Worm (Caenorhabditis elegans) whole organism, L4 larva: ENCODE results near the gene hot-2.

ENCODE experiments used
- F10B5.3 ChIP-seq: sonication (generic microtip); optimal IDR thresholded peaks from 2 replicates; lab custom pipeline; 2016; ENCODE audit warnings: mild to moderate bottlenecking, missing genetic modification characterization, missing compliant biosample characterization
- F26F4.8 ChIP-seq: fragments of 200-800 bp; sonication (Bioruptor generic); conservative IDR thresholded peaks from 2 replicates; pipeline ENCODE4 v1.3.6; 2022; ENCODE audit warnings: missing genetic modification characterization, missing compliant biosample characterization
- R02D3.7 ChIP-seq: fragments of 150-350 bp; sonication (generic microtip); optimal IDR thresholded peaks from 3 replicates; lab custom pipeline; 2014; ENCODE audit warnings: missing biosample characterization, missing genetic modification characterization
- T20F7.1 ChIP-seq: fragments of 200-800 bp; sonication (Bioruptor generic); optimal IDR thresholded peaks from 2 replicates; lab custom pipeline; 2018; ENCODE audit warnings: mild to moderate bottlenecking, missing genetic modification characterization, missing compliant biosample characterization
- T26A8.4 ChIP-seq: fragments of 200-800 bp; sonication (Bioruptor generic); IDR thresholded peaks from 2 replicates; pipeline ENCODE4 v1.3.6; 2022; ENCODE audit warnings: missing genetic modification characterization, missing compliant biosample characterization
- Y48G9A.11 ChIP-seq: fragments of 200-800 bp; sonication (Bioruptor generic); IDR thresholded peaks from 2 replicates; pipeline ENCODE4 v1.3.6; 2022; ENCODE audit warnings: missing genetic modification reagents, missing genetic modification characterization, missing compliant biosample characterization
- aha-1 ChIP-seq: fragments of 150-350 bp; peaks from one replicate; lab custom pipeline; 2014; ENCODE audit warnings: missing biosample characterization, missing genetic modification characterization
- ceh-28 ChIP-seq: fragments of 150-350 bp; optimal IDR thresholded peaks from 2 replicates; lab custom pipeline; 2014; ENCODE audit warnings: missing biosample characterization, missing genetic modification reagents, missing genetic modification characterization
- ces-1 ChIP-seq: fragments of 150-350 bp; sonication (generic microtip); optimal IDR thresholded peaks from 4 replicates; lab custom pipeline; 2014; ENCODE audit warnings: missing biosample characterization, missing genetic modification reagents, missing genetic modification characterization
- cey-2 ChIP-seq: sonication (generic microtip); optimal IDR thresholded peaks from 3 replicates; lab custom pipeline; 2017; ENCODE audit warnings: missing genetic modification characterization, mild to moderate bottlenecking, missing compliant biosample characterization, antibody characterized with exemption, borderline replicate concordance; ENCODE audit not compliant: insufficient read depth
- daf-19 ChIP-seq: fragments of 200-800 bp; sonication (Bioruptor generic); conservative IDR thresholded peaks from 2 replicates; pipeline ENCODE4 v1.3.6; 2022; ENCODE audit warnings: missing genetic modification characterization, missing compliant biosample characterization
- dpl-1 ChIP-seq: fragments of 150-350 bp; optimal IDR thresholded peaks from 2 replicates; lab custom pipeline; 2014; ENCODE audit warnings: missing biosample characterization, missing genetic modification reagents, missing genetic modification characterization
- dve-1 ChIP-seq: sonication (generic microtip); optimal IDR thresholded peaks from 2 replicates; lab custom pipeline; 2017; ENCODE audit warnings: antibody characterized with exemption, mild to moderate bottlenecking, missing genetic modification characterization, missing compliant biosample characterization; ENCODE audit not compliant: insufficient read depth
- hmg-1.1 ChIP-seq: fragments of 200-800 bp; sonication (Bioruptor generic); IDR thresholded peaks from 2 replicates; pipeline ENCODE4 v1.3.6; 2022; ENCODE audit warnings: missing genetic modification reagents, missing genetic modification characterization, missing compliant biosample characterization
- lir-3 ChIP-seq: sonication (generic microtip); optimal IDR thresholded peaks from 2 replicates; lab custom pipeline; 2016; ENCODE audit warnings: mild to moderate bottlenecking, missing genetic modification characterization, missing compliant biosample characterization
- lsy-2 ChIP-seq, 2 experiments: fragments of 150-350 bp in 1 of 2; sonication (generic microtip) in 1 of 2; optimal IDR thresholded peaks; 2 replicates each; lab custom pipeline; 2014 to 2017; ENCODE audit warnings: missing biosample characterization in 2 of 2, missing genetic modification characterization in 2 of 2
- mep-1 ChIP-seq: fragments of 150-350 bp; sonication (generic microtip); optimal IDR thresholded peaks from 3 replicates; lab custom pipeline; 2014; ENCODE audit warnings: missing biosample characterization, missing genetic modification characterization
- mes-2 ChIP-seq: sonication (generic microtip); optimal IDR thresholded peaks from 2 replicates; lab custom pipeline; 2016; ENCODE audit warnings: missing genotype, mild to moderate bottlenecking, missing genetic modification characterization, missing compliant biosample characterization; ENCODE audit not compliant: poor library complexity, severe bottlenecking
- mxl-3 ChIP-seq: fragments of 200-800 bp; sonication (Bioruptor generic); optimal IDR thresholded peaks from 2 replicates; lab custom pipeline; 2018; ENCODE audit warnings: mild to moderate bottlenecking, missing genetic modification characterization, missing compliant biosample characterization
- nhr-10 ChIP-seq: fragments of 150-350 bp; optimal IDR thresholded peaks from 2 replicates; lab custom pipeline; 2014; ENCODE audit warnings: missing biosample characterization, missing genetic modification characterization
- nhr-11 ChIP-seq: fragments of 150-350 bp; optimal IDR thresholded peaks from 2 replicates; lab custom pipeline; 2014; ENCODE audit warnings: missing biosample characterization, missing genetic modification characterization
- nhr-42 ChIP-seq: fragments of 200-800 bp; sonication (Bioruptor generic); IDR thresholded peaks from 2 replicates; pipeline ENCODE4 v1.3.6; 2022; ENCODE audit warnings: missing genetic modification characterization, missing compliant biosample characterization
- php-3 ChIP-seq: fragments of 200-800 bp; sonication (Bioruptor generic); IDR thresholded peaks from 2 replicates; pipeline ENCODE4 v1.3.6; 2022; ENCODE audit warnings: missing genetic modification reagents, missing genetic modification characterization, missing compliant biosample characterization
- rbr-2 ChIP-seq: sonication (generic microtip); optimal IDR thresholded peaks from 2 replicates; lab custom pipeline; 2016; ENCODE audit warnings: missing genotype, missing genetic modification characterization, missing compliant biosample characterization
- saeg-2 ChIP-seq: fragments of 200-800 bp; sonication (Bioruptor generic); IDR thresholded peaks from 2 replicates; pipeline ENCODE4 v1.3.6; 2022; ENCODE audit warnings: missing genetic modification reagents, missing genetic modification characterization, missing compliant biosample characterization
- set-16 ChIP-seq: fragments of 200-800 bp; sonication (Bioruptor generic); IDR thresholded peaks from 2 replicates; pipeline ENCODE4 v1.3.6; 2022; ENCODE audit warnings: missing genetic modification reagents, missing genetic modification characterization, missing compliant biosample characterization
- snpc-4 ChIP-seq: fragments of 150-350 bp; optimal IDR thresholded peaks from 2 replicates; lab custom pipeline; 2014; ENCODE audit warnings: missing biosample characterization, missing genetic modification characterization
- spr-1 ChIP-seq: sonication (generic microtip); optimal IDR thresholded peaks from 2 replicates; lab custom pipeline; 2016; ENCODE audit warnings: mild to moderate bottlenecking, missing genetic modification characterization, missing compliant biosample characterization
- spr-3 ChIP-seq: fragments of 200-800 bp; sonication (Bioruptor generic); optimal IDR thresholded peaks from 2 replicates; lab custom pipeline; 2018; ENCODE audit warnings: mild to moderate bottlenecking, missing genetic modification characterization, missing compliant biosample characterization
- unc-39 ChIP-seq: sonication (generic microtip); optimal IDR thresholded peaks from 2 replicates; lab custom pipeline; 2017; ENCODE audit warnings: missing biosample characterization, missing genetic modification characterization
- unc-62 ChIP-seq, 3 experiments: fragments of 150-350 bp in 1 of 3; sonication (generic microtip); optimal IDR thresholded peaks in 2 of 3; peaks in 1 of 3; 1 replicate in 1 of 3; 2 replicates in 2 of 3; lab custom pipeline; 2014 to 2017; ENCODE audit warnings: missing biosample characterization in 3 of 3, missing genetic modification characterization in 3 of 3, missing genetic modification reagents in 3 of 3, missing genotype in 1 of 3
- zfp-3 ChIP-seq: fragments of 200-800 bp; sonication (Bioruptor generic); conservative IDR thresholded peaks from 2 replicates; pipeline ENCODE4 v1.3.6; 2022; ENCODE audit warnings: missing genetic modification reagents, missing genetic modification characterization, missing compliant biosample characterization
- zip-11 ChIP-seq: fragments of 200-800 bp; sonication (Bioruptor generic); IDR thresholded peaks from 2 replicates; pipeline ENCODE4 v1.3.6; 2022; ENCODE audit warnings: missing genetic modification characterization, missing compliant biosample characterization
- ztf-11 ChIP-seq: fragments of 150-350 bp; optimal IDR thresholded peaks from 2 replicates; lab custom pipeline; 2014; ENCODE audit warnings: missing biosample characterization, missing genetic modification characterization
- ztf-7 ChIP-seq: fragments of 150-350 bp; optimal IDR thresholded peaks from 2 replicates; lab custom pipeline; 2014; ENCODE audit warnings: missing biosample characterization, missing genetic modification characterization

Gene hot-2

DNA sequence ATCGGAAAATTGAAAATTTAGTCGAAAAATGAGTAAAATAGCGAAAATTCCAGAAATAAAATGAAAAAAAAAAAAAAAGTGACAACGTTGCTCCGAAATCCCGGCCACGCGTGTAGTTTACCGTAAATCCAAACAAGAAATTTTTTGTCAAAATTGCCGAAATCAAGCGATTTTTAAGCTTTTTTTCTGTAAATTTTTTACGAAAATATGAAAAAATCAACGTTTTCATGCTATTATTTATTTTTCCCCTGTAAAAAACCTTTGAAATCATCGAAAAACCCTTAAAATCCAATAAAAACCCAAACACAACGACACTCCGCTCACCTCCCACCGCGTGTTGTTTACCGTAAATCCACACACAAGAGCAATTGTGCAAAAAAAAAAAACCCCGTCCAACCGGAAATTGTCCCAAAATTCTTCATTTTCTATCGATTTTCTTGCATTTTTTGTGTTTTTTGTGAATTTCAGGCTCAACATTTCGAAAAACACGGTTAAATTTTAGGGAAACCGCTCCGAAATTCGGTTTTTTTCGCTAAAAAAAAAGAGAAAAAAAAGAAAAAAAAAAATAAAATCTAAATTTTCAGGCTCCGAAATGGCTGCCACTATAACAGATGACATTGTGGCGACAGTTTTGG, 15.5 kb downstream of the hot-2 start, which contains the start of the genes Y39B6A.3 and pph-5:
TSS of gene Y39B6A.3 (minus strand) at position 51 of the 635 bp plus-strand sequence.
TSS of gene pph-5 (plus strand) at position 585 of the 635 bp plus-strand sequence.
- TF ChIP-seq lsy-2 (tag; optimal IDR thresholded peaks at IDR 0.05; lab: Kevin White, UChicago) (peak in 1 of 2 experiments; percentile 42), aha-1 (tag; lab: Kevin White, UChicago) (peak; percentile 24), daf-19 (GFP tag; lab: Robert Waterston, UW) (no peak), snpc-4 (tag; lab: Kevin White, UChicago) (no peak), T20F7.1 (peak; percentile 100), dpl-1 (GFP tag; lab: Kevin White, UChicago) (peak; percentile 37), ceh-28 (no peak), nhr-42 (GFP tag; lab: Robert Waterston, UW) (no peak), unc-62 (GFP tag; optimal IDR thresholded peaks at IDR 0.05 in 1 of 2; lab: Kevin White, UChicago) (no peak), unc-62 (tag; optimal IDR thresholded peaks at IDR 0.05; lab: Kevin White, UChicago) (no peak), dve-1 (tag; lab: Kevin White, UChicago) (peak; percentile 19), ztf-7 (tag; lab: Kevin White, UChicago) (no peak), Y48G9A.11 (GFP tag; lab: Robert Waterston, UW) (peak; percentile 99), T26A8.4 (GFP tag; lab: Robert Waterston, UW) (no peak), mep-1 (tag; lab: Kevin White, UChicago) (peak; percentile 48), mes-2 (peak; percentile 48), nhr-11 (tag; lab: Kevin White, UChicago) (peak; percentile 14), R02D3.7 (tag; lab: Kevin White, UChicago) (peak; percentile 94), ces-1 (GFP tag; lab: Kevin White, UChicago) (no peak), saeg-2 (GFP tag; lab: Robert Waterston, UW) (no peak), rbr-2 (tag; lab: Kevin White, UChicago) (peak; percentile 35), hmg-1.1 (GFP tag; lab: Robert Waterston, UW) (0 out of 2 replicates have a peak, but pooled peaks have one; percentile 26)
- TF ChIP-seq, all 104 proteins: peak for 12

DNA sequence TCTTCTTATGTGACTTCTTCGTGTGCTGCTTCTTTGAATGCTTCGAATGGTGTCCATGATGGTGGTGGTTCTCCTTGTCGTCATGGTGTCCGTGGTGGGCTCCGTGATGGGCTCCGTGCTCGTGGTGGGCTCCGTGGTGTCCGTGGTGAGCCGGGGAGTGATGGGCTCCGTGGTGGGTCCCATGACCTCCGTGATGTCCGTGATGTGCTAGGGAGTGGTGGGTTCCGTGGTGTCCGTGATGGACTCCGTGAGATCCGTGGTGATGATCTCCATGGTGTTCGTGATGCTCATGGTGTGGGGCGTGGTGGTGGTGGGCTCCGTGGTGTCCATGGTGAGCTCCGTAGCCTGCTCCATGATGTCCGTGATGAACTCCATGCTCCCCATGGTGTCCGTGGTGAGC, 26.6 kb downstream of the hot-2 start:
- TF ChIP-seq cey-2 (tag; lab: Kevin White, UChicago) (no peak), unc-39 (tag; lab: Kevin White, UChicago) (no peak), zfp-3 (GFP tag; lab: Robert Waterston, UW) (no peak), lir-3 (tag; lab: Kevin White, UChicago) (no peak), ztf-11 (tag; lab: Kevin White, UChicago) (no peak), set-16 (GFP tag; lab: Robert Waterston, UW) (peak; percentile 79), ces-1 (GFP tag; lab: Kevin White, UChicago) (no peak)

DNA sequence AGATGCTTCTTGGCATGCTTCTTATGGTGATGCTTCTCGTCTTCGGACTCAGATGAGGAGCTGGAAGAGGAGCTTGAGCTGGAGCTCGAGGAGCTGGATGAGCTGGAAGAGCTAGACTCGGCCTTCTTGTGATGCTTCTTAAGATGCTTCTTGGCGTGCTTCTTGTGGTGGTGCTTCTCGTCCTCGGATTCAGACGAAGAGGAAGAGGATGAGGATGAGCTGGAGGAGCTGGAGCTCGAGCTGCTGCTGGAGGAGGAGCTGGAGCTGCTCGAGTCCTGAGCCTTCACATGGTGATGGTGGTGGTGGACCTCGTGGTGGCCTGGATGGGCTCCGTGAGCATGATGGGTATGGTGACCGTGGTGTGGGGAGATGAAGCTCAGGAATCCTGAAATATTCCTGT, 28.2 kb downstream of the hot-2 start:
- TF ChIP-seq T26A8.4 (GFP tag; lab: Robert Waterston, UW) (no peak), F26F4.8 (GFP tag; lab: Robert Waterston, UW) (no peak), spr-3 (GFP tag; lab: Kevin White, UChicago) (no peak), set-16 (GFP tag; lab: Robert Waterston, UW) (peak; percentile 89), saeg-2 (GFP tag; lab: Robert Waterston, UW) (no peak), F10B5.3 (no peak), php-3 (GFP tag; lab: Robert Waterston, UW) (0 out of 2 replicates have a peak, but pooled peaks have one; percentile 11), spr-1 (no peak), mxl-3 (GFP tag; lab: Kevin White, UChicago) (no peak), nhr-10 (tag; lab: Kevin White, UChicago) (no peak), zip-11 (GFP tag; lab: Robert Waterston, UW) (no peak)
